Worm (Caenorhabditis elegans): ENCODE data around the gene mrpl-46.

mrpl-46 gene

DNA sequence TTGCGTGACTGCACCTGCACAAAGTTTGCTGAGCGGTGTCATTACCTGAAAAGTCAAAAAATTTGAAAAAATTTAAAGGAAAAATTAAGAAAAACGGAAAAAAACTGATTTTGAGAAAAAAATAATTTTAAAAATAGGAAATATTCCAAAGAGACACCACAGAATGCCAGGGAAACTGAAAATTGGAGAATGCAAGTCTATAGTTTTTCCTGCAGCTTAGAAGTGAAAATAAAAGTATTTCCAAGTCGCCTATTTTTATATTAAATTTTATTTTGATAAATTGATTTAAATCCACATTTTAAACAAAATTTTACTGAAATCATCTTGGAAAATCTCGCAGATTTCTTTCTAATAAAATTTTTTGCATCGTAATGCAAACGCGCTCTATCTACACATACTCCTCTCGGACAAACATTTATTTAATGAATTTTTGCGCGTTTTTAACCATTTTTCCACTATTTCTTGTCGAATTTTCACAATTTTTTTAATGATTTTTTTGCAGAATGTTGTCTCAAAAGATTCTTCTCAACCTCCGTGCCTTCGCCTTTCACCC, 4.0 kb upstream of the mrpl-46 start, which contains the start of the genes F56B3.11 and ech-5 (continued):
- TF ChIP-seq nhr-102 (tag; optimal IDR thresholded peaks at IDR 0.05) (peak; percentile 19), saeg-2 (GFP tag; IDR thresholded peaks at IDR 0.05) (no peak), lin-1 (GFP tag; IDR thresholded peaks at IDR 0.05) (no peak), F37D6.2 (tag; optimal IDR thresholded peaks at IDR 0.05) (peak; percentile 54), nhr-77 (tag; optimal IDR thresholded peaks at IDR 0.05) (peak; percentile 32), pha-4 (GFP tag; IDR thresholded peaks at IDR 0.05) (no peak; the same call in 1 of the 2 replicates), pha-4 (tag; optimal IDR thresholded peaks at IDR 0.05) (no peak), ceh-82 (tag; optimal IDR thresholded peaks at IDR 0.05) (no peak), nhr-28 (tag; optimal IDR thresholded peaks at IDR 0.05) (peak; percentile 7), hmg-1.1 (GFP tag; IDR thresholded peaks at IDR 0.05) (peak; percentile 69), rbr-2 (tag; optimal IDR thresholded peaks at IDR 0.05) (peak; percentile 74), fkh-10 (GFP tag; optimal IDR thresholded peaks at IDR 0.05) (peak; percentile 5), duxl-1 (tag; optimal IDR thresholded peaks at IDR 0.05; ENCODE audit: poor library complexity) (no peak), mxl-3 (GFP tag; optimal IDR thresholded peaks at IDR 0.05) (no peak), Y75B8A.6 (GFP tag; IDR thresholded peaks at IDR 0.05) (no peak), ceh-62 (tag; optimal IDR thresholded peaks at IDR 0.05) (no peak), unc-62 (GFP tag; optimal IDR thresholded peaks at IDR 0.05 in 1 of 2) (no peak), unc-62 (tag; optimal IDR thresholded peaks at IDR 0.05) (no peak), spr-1 (tag; optimal IDR thresholded peaks at IDR 0.05) (peak; percentile 14), zfp-2 (tag; optimal IDR thresholded peaks at IDR 0.05) (peak; percentile 61), lir-3 (tag; optimal IDR thresholded peaks at IDR 0.05) (peak; percentile 43)

- no peak for TF ChIP-seq php-3 (GFP tag; IDR thresholded peaks at IDR 0.05)
- no peak for TF ChIP-seq zip-11 (GFP tag; IDR thresholded peaks at IDR 0.05)
- TF ChIP-seq ceh-28 (tag; optimal IDR thresholded peaks at IDR 0.05) = no peak
- peak; percentile 81 for TF ChIP-seq aha-1 (tag)
- no peak for TF ChIP-seq dmd-6 (GFP tag; IDR thresholded peaks at IDR 0.05)
- no peak for TF ChIP-seq zip-2 (tag; optimal IDR thresholded peaks at IDR 0.05)
- 0 out of 2 replicates have a peak, but pooled peaks have one; percentile 51 for TF ChIP-seq Y48G9A.11 (GFP tag; IDR thresholded peaks at IDR 0.05)
- TF ChIP-seq fkh-10 (GFP tag; optimal IDR thresholded peaks at IDR 0.05) = no peak
- TF ChIP-seq ceh-20 (GFP tag; IDR thresholded peaks at IDR 0.05) = no peak
These were observed 544 bp downstream of the mrpl-46 start for ce11 chrIV:801162-801561.

DNA sequence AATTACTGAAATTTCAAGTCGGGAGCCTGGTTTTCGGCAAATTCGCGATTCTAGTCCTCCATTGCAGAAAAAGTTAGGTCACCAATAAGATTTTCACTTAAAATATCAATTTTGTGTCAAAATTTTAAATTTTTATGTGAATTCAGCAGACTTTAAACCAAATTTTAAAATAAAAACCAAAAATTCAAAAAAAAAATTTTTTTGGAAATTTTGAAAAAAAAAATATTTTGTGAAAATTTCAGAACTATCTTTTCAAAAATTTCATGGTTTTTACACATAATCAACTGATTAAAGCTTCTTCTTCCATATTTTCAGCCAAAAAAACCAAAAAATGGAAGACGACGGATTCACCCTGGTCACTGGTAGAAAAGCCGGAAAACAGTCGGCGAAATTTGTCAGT, 4.2 kb downstream of the mrpl-46 start, which contains the start of gene Y55F3BL.4:
Gene Y55F3BL.4, plus strand, starts transcription at position 301 of the 400 bp plus-strand sequence.
- peak in 1 of 2 experiments; percentile 36 for TF ChIP-seq unc-62 (GFP tag; optimal IDR thresholded peaks at IDR 0.05 in 1 of 2)
- no peak for TF ChIP-seq unc-62 (tag; optimal IDR thresholded peaks at IDR 0.05)
- TF ChIP-seq nhr-6 (tag; optimal IDR thresholded peaks at IDR 0.05) = no peak

- TF ChIP-seq unc-62 (GFP tag; optimal IDR thresholded peaks at IDR 0.05 in 1 of 2) = peak in 1 of 2 experiments; percentile 82
- no peak for TF ChIP-seq unc-62 (tag; optimal IDR thresholded peaks at IDR 0.05)
- TF ChIP-seq ceh-28 (tag; optimal IDR thresholded peaks at IDR 0.05) = peak; percentile 89
- TF ChIP-seq tag-97 (GFP tag; IDR thresholded peaks at IDR 0.05) = no peak
- no peak for TF ChIP-seq duxl-1 (tag; optimal IDR thresholded peaks at IDR 0.05; ENCODE audit: poor library complexity)
- no peak for TF ChIP-seq daf-12 (tag; optimal IDR thresholded peaks at IDR 0.05)
These were observed 5.1 kb downstream of the mrpl-46 start for ce11 chrIV:805693-806092.

DNA sequence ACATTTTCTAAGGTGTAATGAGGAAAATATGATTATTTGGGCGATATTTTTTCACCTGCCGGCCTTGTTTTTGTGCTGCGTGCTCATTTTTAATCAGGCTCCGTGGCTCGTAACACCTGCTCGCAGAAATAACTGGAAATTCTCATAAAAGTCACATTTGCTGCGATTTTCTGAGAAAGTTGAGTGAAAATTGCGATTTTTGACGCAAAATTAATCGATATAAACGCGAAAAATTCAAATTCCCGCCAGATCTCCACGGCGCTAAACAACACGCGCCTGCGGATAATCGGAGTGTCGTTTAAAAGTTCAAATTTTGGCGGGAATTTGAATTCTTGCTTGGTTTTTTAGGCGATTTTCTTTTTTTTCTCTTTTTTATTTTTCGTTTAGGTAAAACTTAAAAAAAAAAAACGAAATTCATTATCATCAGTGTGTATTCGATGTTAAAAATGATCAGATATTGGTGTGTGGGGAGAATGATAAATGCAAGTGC, 6.5 kb downstream of the mrpl-46 start, which contains the start of gene Y55F3BL.6:
Gene Y55F3BL.6, minus strand, starts transcription at position 51 of the 490 bp plus-strand sequence.
- TF ChIP-seq zfp-2 (tag; optimal IDR thresholded peaks at IDR 0.05) = no peak
- TF ChIP-seq lin-38 (GFP tag; IDR thresholded peaks at IDR 0.05) = peak; percentile 17; the same call in 1 of the 2 replicates
- TF ChIP-seq T20F7.1 (GFP tag; optimal IDR thresholded peaks at IDR 0.05) = peak; percentile 21
- TF ChIP-seq Y48G9A.11 (GFP tag; IDR thresholded peaks at IDR 0.05) = peak; percentile 96
- TF ChIP-seq dpl-1 (GFP tag; optimal IDR thresholded peaks at IDR 0.05) = no peak
- no peak for TF ChIP-seq aly-2 (tag; optimal IDR thresholded peaks at IDR 0.05)
- no peak for TF ChIP-seq hmg-1.1 (GFP tag; IDR thresholded peaks at IDR 0.05)

Measured in whole organism, L4 larva.